Fruit fly (Drosophila melanogaster) whole organism, embryonic: Measurements from ENCODE around the gene CG3534.

Experiments
- BEAF-32 ChIP-seq: fragments of 200-800 bp; sonication (Bioruptor generic); optimal IDR thresholded peaks from 3 replicates; lab custom pipeline; 2017; ENCODE audit warnings: missing biosample characterization, missing genetic modification characterization, mild to moderate bottlenecking, moderate library complexity, missing genetic modification reagents
- CG11398 ChIP-seq: fragments of 200-800 bp; sonication (Bioruptor generic); optimal IDR thresholded peaks from 2 replicates; lab custom pipeline; 2016; ENCODE audit warnings: missing biosample characterization, missing genetic modification characterization
- CG12299 ChIP-seq: fragments of 200-800 bp; sonication (Bioruptor generic); optimal IDR thresholded peaks from 2 replicates; lab custom pipeline; 2018; ENCODE audit warnings: missing biosample characterization, mild to moderate bottlenecking, missing genetic modification characterization
- CG12744 ChIP-seq: fragments of 200-800 bp; sonication (Bioruptor generic); optimal IDR thresholded peaks from 2 replicates; lab custom pipeline; 2016; ENCODE audit warnings: missing biosample characterization, missing genetic modification characterization
- CG12769 ChIP-seq: fragments of 200-800 bp; sonication (Bioruptor generic); optimal IDR thresholded peaks from 2 replicates; lab custom pipeline; 2019; ENCODE audit warnings: missing biosample characterization, mild to moderate bottlenecking, missing genetic modification characterization, moderate library complexity
- CG13287 ChIP-seq: fragments of 200-800 bp; sonication (Bioruptor generic); IDR thresholded peaks from 2 replicates; pipeline ENCODE4 v1.3.6; 2022; ENCODE audit warnings: missing biosample characterization, missing genetic modification characterization; ENCODE audit not compliant: partially characterized antibody
- CG14710 ChIP-seq: fragments of 200-800 bp; sonication (Bioruptor generic); optimal IDR thresholded peaks from 3 replicates; lab custom pipeline; 2019; ENCODE audit warnings: missing biosample characterization, mild to moderate bottlenecking, missing genetic modification characterization, moderate library complexity
- CG15073 ChIP-seq: fragments of 200-800 bp; sonication (Bioruptor generic); optimal IDR thresholded peaks from 2 replicates; lab custom pipeline; 2016; ENCODE audit warnings: missing biosample characterization, missing genetic modification characterization
- CG16813 ChIP-seq: fragments of 200-800 bp; sonication (Bioruptor generic); IDR thresholded peaks from 3 replicates; pipeline ENCODE4 v1.3.6; 2022; ENCODE audit warnings: missing biosample characterization, missing genetic modification characterization; ENCODE audit not compliant: partially characterized antibody
- CG17328 ChIP-seq: fragments of 200-800 bp; sonication (Bioruptor generic); IDR thresholded peaks from 2 replicates; pipeline ENCODE4 v1.3.6; 2022; ENCODE audit warnings: missing biosample characterization, missing genetic modification characterization
- CG18476 ChIP-seq: fragments of 200-800 bp; sonication (Bioruptor generic); optimal IDR thresholded peaks from 2 replicates; lab custom pipeline; 2016; ENCODE audit warnings: missing biosample characterization, mild to moderate bottlenecking, missing genetic modification characterization
- CG2889 ChIP-seq: fragments of 200-800 bp; sonication (Bioruptor generic); IDR thresholded peaks from 3 replicates; pipeline ENCODE4 v1.3.6; 2022; ENCODE audit warnings: missing biosample characterization, missing genetic modification characterization
- CG30020 ChIP-seq: fragments of 200-800 bp; optimal IDR thresholded peaks from 2 replicates; lab custom pipeline; 2019; ENCODE audit warnings: missing biosample characterization, mild to moderate bottlenecking, missing genetic modification characterization, moderate library complexity
- CG30403 ChIP-seq: fragments of 200-800 bp; sonication (Bioruptor generic); optimal IDR thresholded peaks from 3 replicates; lab custom pipeline; 2016; ENCODE audit warnings: missing biosample characterization, missing genetic modification characterization
- CG34422 ChIP-seq: fragments of 200-800 bp; sonication (Bioruptor generic); IDR thresholded peaks from 3 replicates; pipeline ENCODE4 v1.3.6; 2022; ENCODE audit warnings: missing biosample characterization, missing genetic modification characterization
- CG3838 ChIP-seq: fragments of 200-800 bp; sonication (Bioruptor generic); optimal IDR thresholded peaks from 3 replicates; lab custom pipeline; 2016; ENCODE audit warnings: missing biosample characterization, missing genetic modification characterization
- CG42726 ChIP-seq: fragments of 200-800 bp; sonication (Bioruptor generic); IDR thresholded peaks from 2 replicates; pipeline ENCODE4 v1.3.6; 2022; ENCODE audit warnings: missing biosample characterization, missing genetic modification characterization; ENCODE audit not compliant: partially characterized antibody
- CG4404 ChIP-seq: fragments of 200-800 bp; sonication (Bioruptor generic); IDR thresholded peaks from 2 replicates; pipeline ENCODE4 v1.3.6; 2022; ENCODE audit warnings: missing biosample characterization, missing genetic modification characterization
- CG7556 ChIP-seq: fragments of 200-800 bp; sonication (Bioruptor generic); optimal IDR thresholded peaks from 2 replicates; lab custom pipeline; 2017; ENCODE audit warnings: missing biosample characterization, mild to moderate bottlenecking, missing genetic modification characterization
- CG7987 ChIP-seq: fragments of 200-800 bp; sonication (Bioruptor generic); optimal IDR thresholded peaks from 2 replicates; lab custom pipeline; 2018; ENCODE audit warnings: missing biosample characterization, mild to moderate bottlenecking, missing genetic modification characterization, moderate library complexity
- CG8089 ChIP-seq: fragments of 200-800 bp; sonication (Bioruptor generic); optimal IDR thresholded peaks from 3 replicates; lab custom pipeline; 2016; ENCODE audit warnings: missing biosample characterization, missing genetic modification characterization
- CG8281 ChIP-seq: fragments of 200-800 bp; sonication (Bioruptor generic); optimal IDR thresholded peaks from 2 replicates; lab custom pipeline; 2018; ENCODE audit warnings: missing biosample characterization, mild to moderate bottlenecking, missing genetic modification characterization, moderate library complexity
- Dp ChIP-seq: fragments of 200-800 bp; sonication (Bioruptor generic); optimal IDR thresholded peaks from 2 replicates; lab custom pipeline; 2018; ENCODE audit warnings: missing biosample characterization, mild to moderate bottlenecking, missing genetic modification characterization, moderate library complexity
- Dref ChIP-seq: fragments of 200-800 bp; sonication (Bioruptor generic); IDR thresholded peaks from 2 replicates; pipeline ENCODE4 v1.3.6; 2022; ENCODE audit warnings: missing biosample characterization, missing genetic modification characterization
- HLH4C ChIP-seq: fragments of 200-800 bp; sonication (Bioruptor generic); IDR thresholded peaks from 3 replicates; pipeline ENCODE4 v1.3.6; 2022; ENCODE audit warnings: missing biosample characterization, missing genetic modification characterization; ENCODE audit not compliant: partially characterized antibody
- HLH54F ChIP-seq: fragments of 200-800 bp; sonication (Bioruptor generic); optimal IDR thresholded peaks from 3 replicates; lab custom pipeline; 2016; ENCODE audit warnings: missing biosample characterization, missing genetic modification characterization
- NfI ChIP-seq: fragments of 200-800 bp; sonication (Bioruptor generic); optimal IDR thresholded peaks from 3 replicates; lab custom pipeline; 2018; ENCODE audit warnings: missing biosample characterization, mild to moderate bottlenecking, missing genetic modification characterization, moderate library complexity
- Oli ChIP-seq: fragments of 200-800 bp; sonication (Bioruptor generic); optimal IDR thresholded peaks from 2 replicates; lab custom pipeline; 2018; ENCODE audit warnings: missing biosample characterization, mild to moderate bottlenecking, missing genetic modification characterization, moderate library complexity
- Sry-δ ChIP-seq: fragments of 200-800 bp; sonication (Bioruptor generic); optimal IDR thresholded peaks from 2 replicates; lab custom pipeline; 2016; ENCODE audit warnings: missing biosample characterization, missing genetic modification characterization
- bowl ChIP-seq: fragments of 200-800 bp; sonication (Bioruptor generic); IDR thresholded peaks from 2 replicates; pipeline ENCODE4 v1.3.6; 2022; ENCODE audit warnings: missing biosample characterization, missing genetic modification characterization
- eyg ChIP-seq: fragments of 200-800 bp; sonication (Bioruptor generic); optimal IDR thresholded peaks from 3 replicates; lab custom pipeline; 2016; ENCODE audit warnings: missing biosample characterization, missing genetic modification characterization
- fd96Cb ChIP-seq: fragments of 200-800 bp; sonication (Bioruptor generic); optimal IDR thresholded peaks from 2 replicates; lab custom pipeline; 2018; ENCODE audit warnings: missing biosample characterization, mild to moderate bottlenecking, missing genetic modification characterization, moderate library complexity
- fu2 ChIP-seq: fragments of 200-800 bp; sonication (Bioruptor generic); optimal IDR thresholded peaks from 2 replicates; lab custom pipeline; 2016; ENCODE audit warnings: missing biosample characterization, missing genetic modification characterization
- gcm2 ChIP-seq: fragments of 200-800 bp; sonication (Bioruptor generic); optimal IDR thresholded peaks from 2 replicates; lab custom pipeline; 2016; ENCODE audit warnings: missing biosample characterization, missing genetic modification characterization
- gro ChIP-seq: fragments of 200-800 bp; sonication (Bioruptor generic); optimal IDR thresholded peaks from 2 replicates; lab custom pipeline; 2016; ENCODE audit warnings: missing biosample characterization, missing genetic modification characterization
- hb ChIP-seq: fragments of 200-800 bp; sonication (Bioruptor generic); IDR thresholded peaks from 3 replicates; pipeline ENCODE4 v1.3.6; 2022; ENCODE audit warnings: missing biosample characterization, missing genetic modification characterization; ENCODE audit not compliant: partially characterized antibody
- her ChIP-seq: fragments of 200-800 bp; sonication (Bioruptor generic); optimal IDR thresholded peaks from 2 replicates; lab custom pipeline; 2016; ENCODE audit warnings: missing biosample characterization, missing genetic modification characterization
- hkb ChIP-seq, 2 experiments: fragments of 200-800 bp in 1 of 2; fragments of >200 bp in 1 of 2; sonication (Bioruptor generic) in 1 of 2; IDR thresholded peaks in 1 of 2; optimal IDR thresholded peaks in 1 of 2; 2 replicates each; pipeline versions ENCODE4 v1.3.6 to Lab custom; 2017 to 2022; ENCODE audit warnings: missing biosample characterization in 1 of 2, missing genetic modification characterization in 1 of 2
- insv ChIP-seq, 2 experiments: fragments of 200-800 bp; sonication (Bioruptor generic); optimal IDR thresholded peaks; 3 replicates each; lab custom pipeline; 2016 to 2018; ENCODE audit warnings: missing biosample characterization in 2 of 2, missing genetic modification characterization in 2 of 2
- klu ChIP-seq: fragments of 200-800 bp; sonication (Bioruptor generic); IDR thresholded peaks from 2 replicates; pipeline ENCODE4 v1.3.6; 2022; ENCODE audit warnings: missing biosample characterization, missing genetic modification characterization
- lilli ChIP-seq: fragments of 200-800 bp; sonication (Bioruptor generic); optimal IDR thresholded peaks from 3 replicates; lab custom pipeline; 2016; ENCODE audit warnings: missing biosample characterization, missing genetic modification characterization
- maf-S ChIP-seq: fragments of 200-800 bp; sonication (Bioruptor generic); optimal IDR thresholded peaks from 2 replicates; lab custom pipeline; 2016; ENCODE audit warnings: missing biosample characterization, missing genetic modification characterization
- psq ChIP-seq: fragments of 200-800 bp; sonication (Bioruptor generic); optimal IDR thresholded peaks from 2 replicates; lab custom pipeline; 2017; ENCODE audit warnings: missing biosample characterization, missing genetic modification characterization
- slou ChIP-seq: fragments of 200-800 bp; sonication (Bioruptor generic); optimal IDR thresholded peaks from 3 replicates; lab custom pipeline; 2016; ENCODE audit warnings: missing biosample characterization, missing genetic modification characterization
- slp2 ChIP-seq: fragments of 200-800 bp; sonication (Bioruptor generic); optimal IDR thresholded peaks from 2 replicates; lab custom pipeline; 2016; ENCODE audit warnings: missing biosample characterization, missing genetic modification characterization
- tll ChIP-seq, 2 experiments: fragments of 200-800 bp in 1 of 2; fragments of >200 bp in 1 of 2; sonication (Bioruptor generic) in 1 of 2; optimal IDR thresholded peaks; 2 replicates each; lab custom pipeline; 2017 to 2019; ENCODE audit warnings: missing biosample characterization in 2 of 2, missing genetic modification characterization in 2 of 2, mild to moderate bottlenecking in 1 of 2, moderate library complexity in 1 of 2
- tup ChIP-seq: fragments of 200-800 bp; sonication (Bioruptor generic); optimal IDR thresholded peaks from 2 replicates; lab custom pipeline; 2016; ENCODE audit warnings: missing biosample characterization, mild to moderate bottlenecking, missing genetic modification characterization, moderate library complexity
- zfh1 ChIP-seq: fragments of 200-800 bp; sonication (Bioruptor generic); IDR thresholded peaks from 3 replicates; pipeline ENCODE4 v1.3.6; 2022; ENCODE audit warnings: missing biosample characterization, missing genetic modification characterization

The CG3534 gene

dm6 chr3R:17002218-17003110, 6.2 kb downstream of the CG3534 start, which contains the start of the genes Sf3a1 and Irc (continued):
- TF ChIP-seq CG16813 (GFP tag; lab: Robert Waterston, UW) (peak; percentile 93), CG13287 (peak; percentile 98), CG18476 (GFP tag; lab: Kevin White, UChicago) (no peak), CG12744 (no peak), CG2889 (GFP tag; lab: Robert Waterston, UW) (no peak), psq (GFP tag; lab: Kevin White, UChicago) (no peak), hkb (optimal IDR thresholded peaks at IDR 0.05; lab: Kevin White, UChicago) (peak; percentile 38), hkb (GFP tag; IDR thresholded peaks at IDR 0.05; lab: Robert Waterston, UW) (0 out of 2 replicates have a peak, but pooled peaks have one; percentile 27), NfI (peak; percentile 23), HLH4C (GFP tag; lab: Robert Waterston, UW) (peak; percentile 92), CG15073 (no peak), CG12299 (tag; lab: Kevin White, UChicago) (no peak), CG8089 (GFP tag; lab: Kevin White, UChicago) (no peak), gcm2 (GFP tag; lab: Kevin White, UChicago) (no peak), slp2 (GFP tag; lab: Kevin White, UChicago) (no peak), CG11398 (GFP tag; lab: Kevin White, UChicago) (peak; percentile 13), fu2 (no peak), CG7987 (GFP tag; lab: Kevin White, UChicago) (peak; percentile 78), maf-S (peak; percentile 1), CG4404 (GFP tag; lab: Robert Waterston, UW) (no peak), bowl (GFP tag; lab: Robert Waterston, UW) (no peak), tll (GFP tag; optimal IDR thresholded peaks at IDR 0.05; lab: Kevin White, UChicago) (no peak), CG34422 (GFP tag; lab: Robert Waterston, UW) (peak; percentile 46; the same call in 1 of the 3 replicates), her (GFP tag; lab: Kevin White, UChicago) (peak; percentile 73), zfh1 (GFP tag; lab: Robert Waterston, UW) (no peak), CG30403 (GFP tag; lab: Kevin White, UChicago) (peak; percentile 47), insv (GFP tag; optimal IDR thresholded peaks at IDR 0.05; lab: Kevin White, UChicago) (no peak), CG7556 (no peak), CG3838 (GFP tag; lab: Kevin White, UChicago) (no peak), CG42726 (GFP tag; lab: Robert Waterston, UW) (peak; percentile 96), klu (no peak), CG12769 (tag; lab: Kevin White, UChicago) (peak; percentile 65), lilli (GFP tag; lab: Kevin White, UChicago) (peak; percentile 59), BEAF-32 (GFP tag; lab: Kevin White, UChicago) (peak; percentile 96), CG30020 (tag; lab: Kevin White, UChicago) (peak; percentile 18), slou (no peak), gro (GFP tag; lab: Kevin White, UChicago) (peak; percentile 52), fd96Cb (tag; lab: Kevin White, UChicago) (no peak), CG17328 (GFP tag; lab: Robert Waterston, UW) (0 out of 2 replicates have a peak, but pooled peaks have one; percentile 19), hb (GFP tag; lab: Robert Waterston, UW) (peak; percentile 93), Oli (tag; lab: Kevin White, UChicago) (no peak), Sry-δ (GFP tag; lab: Kevin White, UChicago) (peak; percentile 100), tup (GFP tag; lab: Kevin White, UChicago) (no peak), eyg (GFP tag; lab: Kevin White, UChicago) (no peak), Dref (GFP tag; lab: Robert Waterston, UW) (peak; percentile 89), CG14710 (tag; lab: Kevin White, UChicago) (peak; percentile 52), HLH54F (GFP tag; lab: Kevin White, UChicago) (peak; percentile 13), Dp (GFP tag; lab: Kevin White, UChicago) (peak; percentile 96), CG8281 (tag; lab: Kevin White, UChicago) (no peak)
